Fruit fly (Drosophila melanogaster): Measurements from ENCODE around the gene CG32982.
A peak's percentile ranks its signal among the peaks of the same experiment; 100 is the strongest.

Gene CG32982

dm6 chr2L:9166399-9166980 is 41.0 kb downstream of the CG32982 start, which contains the start of the genes CG9586 and tai (continued):
- TF ChIP-seq grau (tag; optimal IDR thresholded peaks at IDR 0.05): peak; percentile 84
- TF ChIP-seq Dbx (GFP tag; IDR thresholded peaks at IDR 0.05): peak; percentile 74
- peak; percentile 89 for TF ChIP-seq unpg (GFP tag; optimal IDR thresholded peaks at IDR 0.05)
- TF ChIP-seq sqz (GFP tag; optimal IDR thresholded peaks at IDR 0.05): peak; percentile 92
- no peak for TF ChIP-seq prd (optimal IDR thresholded peaks at IDR 0.05)
- peak; percentile 90 for TF ChIP-seq prd (GFP tag; IDR thresholded peaks at IDR 0.05)
- TF ChIP-seq Doc2 (GFP tag; IDR thresholded peaks at IDR 0.05): no peak; the same call in 1 of the 2 replicates
- TF ChIP-seq CG2199 (GFP tag; IDR thresholded peaks at IDR 0.05): no peak
- TF ChIP-seq stc (GFP tag; IDR thresholded peaks at IDR 0.05): peak; percentile 85
- no peak for TF ChIP-seq CG1647 (GFP tag; optimal IDR thresholded peaks at IDR 0.05)
- peak; percentile 77 for TF ChIP-seq H2.0 (GFP tag; IDR thresholded peaks at IDR 0.05)
- TF ChIP-seq Bgb (GFP tag; IDR thresholded peaks at IDR 0.05; ENCODE audit: partially characterized antibody): peak; percentile 43; the same call in 1 of the 2 replicates
- peak; percentile 5 for TF ChIP-seq maf-S (GFP tag; optimal IDR thresholded peaks at IDR 0.05)
- peak; percentile 77 to 97 for TF ChIP-seq crp (GFP tag; optimal IDR thresholded peaks at IDR 0.05)
- TF ChIP-seq MESR4 (GFP tag; optimal IDR thresholded peaks at IDR 0.05): peak; percentile 81
- peak; percentile 66 for TF ChIP-seq CG11696 (GFP tag; IDR thresholded peaks at IDR 0.05)
- no peak for TF ChIP-seq CG12236 (GFP tag; optimal IDR thresholded peaks at IDR 0.05)
- TF ChIP-seq kah (GFP tag; optimal IDR thresholded peaks at IDR 0.05): peak; percentile 54
- TF ChIP-seq gce (GFP tag; IDR thresholded peaks at IDR 0.05): no peak
- peak; percentile 80 for TF ChIP-seq Lhr (GFP tag; optimal IDR thresholded peaks at IDR 0.05)
- TF ChIP-seq Mes4 (GFP tag; optimal IDR thresholded peaks at IDR 0.05): no peak
- TF ChIP-seq aop (GFP tag; IDR thresholded peaks at IDR 0.05): no peak
- TF ChIP-seq Sry-δ (GFP tag; optimal IDR thresholded peaks at IDR 0.05): peak; percentile 20
- TF ChIP-seq sim (GFP tag; IDR thresholded peaks at IDR 0.05): 0 out of 2 replicates have a peak, but pooled peaks have one; percentile 35
- TF ChIP-seq Asciz (GFP tag; optimal IDR thresholded peaks at IDR 0.05): peak; percentile 76
- peak; percentile 51 for TF ChIP-seq CG12219 (GFP tag; optimal IDR thresholded peaks at IDR 0.05)
- TF ChIP-seq CG32772 (GFP tag; IDR thresholded peaks at IDR 0.05): no peak; the same call in 1 of the 2 replicates
- peak; percentile 78 for TF ChIP-seq CG4404 (GFP tag; IDR thresholded peaks at IDR 0.05)
- no peak for TF ChIP-seq Myb (GFP tag; optimal IDR thresholded peaks at IDR 0.05)
- peak; percentile 31 for TF ChIP-seq CG3995 (GFP tag; optimal IDR thresholded peaks at IDR 0.05)
- peak; percentile 86 for TF ChIP-seq tgo (GFP tag; IDR thresholded peaks at IDR 0.05)
- TF ChIP-seq Dll (GFP tag; IDR thresholded peaks at IDR 0.05; ENCODE audit: partially characterized antibody): peak; percentile 54; the same call in 2 of the 4 replicates
- peak; percentile 83 for TF ChIP-seq ase (GFP tag; IDR thresholded peaks at IDR 0.05)
- peak; percentile 87 for TF ChIP-seq CG15514 (GFP tag; optimal IDR thresholded peaks at IDR 0.05)
- peak; percentile 88 for TF ChIP-seq nmo (GFP tag; optimal IDR thresholded peaks at IDR 0.05)
- peak; percentile 90 for TF ChIP-seq CG8924 (tag; optimal IDR thresholded peaks at IDR 0.05)
- peak; percentile 88 for TF ChIP-seq CoRest (tag; optimal IDR thresholded peaks at IDR 0.05)
- TF ChIP-seq Hr51 (GFP tag; optimal IDR thresholded peaks at IDR 0.05): peak; percentile 68 to 84
- peak; percentile 88 for TF ChIP-seq Hr3 (GFP tag; optimal IDR thresholded peaks at IDR 0.05)
- TF ChIP-seq CG12299 (tag; optimal IDR thresholded peaks at IDR 0.05): peak; percentile 63
- peak; percentile 62; the same call in 1 of the 2 replicates for TF ChIP-seq CG4360 (GFP tag; IDR thresholded peaks at IDR 0.05)
- TF ChIP-seq otp (GFP tag; IDR thresholded peaks at IDR 0.05): peak; percentile 43; the same call in 1 of the 3 replicates
- peak; percentile 50 for TF ChIP-seq CG17186 (GFP tag; optimal IDR thresholded peaks at IDR 0.05)
- TF ChIP-seq Usf (GFP tag; optimal IDR thresholded peaks at IDR 0.05): peak; percentile 44
- peak; percentile 54 for TF ChIP-seq cato (GFP tag; optimal IDR thresholded peaks at IDR 0.05; ENCODE audit: borderline replicate concordance)
- TF ChIP-seq HHEX (GFP tag; optimal IDR thresholded peaks at IDR 0.05): peak; percentile 72
- no peak for TF ChIP-seq fu2 (GFP tag; optimal IDR thresholded peaks at IDR 0.05)
- peak; percentile 17 for TF ChIP-seq Sin3A (optimal IDR thresholded peaks at IDR 0.05)
- TF ChIP-seq Med (GFP tag): peak; percentile 90
- TF ChIP-seq CG30403 (GFP tag; optimal IDR thresholded peaks at IDR 0.05): peak; percentile 91

Measured in whole organism, embryonic.